Fruit fly (Drosophila melanogaster) whole organism, prepupa: ENCODE data around the gene ebd1.

Source experiments
- CG10631 ChIP-seq: fragments of 200-800 bp; sonication (Bioruptor generic); optimal IDR thresholded peaks from 2 replicates; lab custom pipeline; 2016; ENCODE audit warnings: missing biosample characterization, missing genetic modification characterization
- CG10669 ChIP-seq: fragments of 200-800 bp; sonication (Bioruptor generic); optimal IDR thresholded peaks from 3 replicates; lab custom pipeline; 2018; ENCODE audit warnings: missing biosample characterization, mild to moderate bottlenecking, missing genetic modification characterization, moderate library complexity
- CG11294 ChIP-seq: fragments of 200-800 bp; sonication (Bioruptor generic); IDR thresholded peaks from 2 replicates; pipeline ENCODE4 v1.3.6; 2022; ENCODE audit warnings: missing biosample characterization, missing genetic modification characterization
- CG11902 ChIP-seq: fragments of 200-800 bp; sonication (Bioruptor generic); optimal IDR thresholded peaks from 3 replicates; lab custom pipeline; 2016; ENCODE audit warnings: missing biosample characterization, missing genetic modification characterization
- CG15336 ChIP-seq: fragments of 200-800 bp; sonication (Bioruptor generic); IDR thresholded peaks from 2 replicates; pipeline ENCODE4 v1.3.6; 2022; ENCODE audit warnings: missing biosample characterization, missing genetic modification characterization
- CG16779 ChIP-seq: fragments of 200-800 bp; sonication (Bioruptor generic); optimal IDR thresholded peaks from 3 replicates; lab custom pipeline; 2017; ENCODE audit warnings: missing biosample characterization, mild to moderate bottlenecking, missing genetic modification characterization
- CG3032 ChIP-seq: fragments of 200-800 bp; optimal IDR thresholded peaks from 2 replicates; lab custom pipeline; 2019; ENCODE audit warnings: missing biosample characterization, mild to moderate bottlenecking, missing genetic modification characterization, moderate library complexity
- CG31627 ChIP-seq: fragments of 200-800 bp; sonication (Bioruptor generic); optimal IDR thresholded peaks from 3 replicates; lab custom pipeline; 2016; ENCODE audit warnings: missing biosample characterization, missing genetic modification characterization
- CG32006 ChIP-seq: fragments of 200-800 bp; sonication (Bioruptor generic); optimal IDR thresholded peaks from 3 replicates; lab custom pipeline; 2017; ENCODE audit warnings: missing biosample characterization, mild to moderate bottlenecking, missing genetic modification characterization
- CG4318 ChIP-seq: fragments of 200-800 bp; sonication (Bioruptor generic); optimal IDR thresholded peaks from 3 replicates; lab custom pipeline; 2017; ENCODE audit warnings: missing biosample characterization, mild to moderate bottlenecking, missing genetic modification characterization
- CG6163 ChIP-seq: fragments of 200-800 bp; sonication (Bioruptor generic); IDR thresholded peaks from 3 replicates; pipeline ENCODE4 v1.3.6; 2022; ENCODE audit warnings: missing biosample characterization, missing genetic modification characterization
- CG6276 ChIP-seq: fragments of 200-800 bp; sonication (Bioruptor generic); optimal IDR thresholded peaks from 2 replicates; lab custom pipeline; 2017; ENCODE audit warnings: missing biosample characterization, mild to moderate bottlenecking, missing genetic modification characterization
- CG6792 ChIP-seq: fragments of 200-800 bp; sonication (Bioruptor generic); optimal IDR thresholded peaks from 3 replicates; lab custom pipeline; 2016; ENCODE audit warnings: missing biosample characterization, missing genetic modification characterization
- CG6808 ChIP-seq: fragments of 200-800 bp; sonication (Bioruptor generic); optimal IDR thresholded peaks from 3 replicates; lab custom pipeline; 2017; ENCODE audit warnings: missing biosample characterization, missing genetic modification characterization, mild to moderate bottlenecking, moderate library complexity, missing genetic modification reagents
- CG6854 ChIP-seq: fragments of 200-800 bp; sonication (Bioruptor generic); optimal IDR thresholded peaks from 2 replicates; lab custom pipeline; 2017; ENCODE audit warnings: missing biosample characterization, mild to moderate bottlenecking, missing genetic modification characterization
- CG8119 ChIP-seq: fragments of 200-800 bp; sonication (Bioruptor generic); IDR thresholded peaks from 3 replicates; pipeline ENCODE4 v1.3.6; 2022; ENCODE audit warnings: missing biosample characterization, missing genetic modification characterization
- CG8319 ChIP-seq: fragments of 200-800 bp; sonication (Bioruptor generic); optimal IDR thresholded peaks from 3 replicates; lab custom pipeline; 2016; ENCODE audit warnings: missing biosample characterization, missing genetic modification characterization
- CG8632 ChIP-seq: fragments of 200-800 bp; sonication (Bioruptor generic); optimal IDR thresholded peaks from 3 replicates; lab custom pipeline; 2016; ENCODE audit warnings: missing biosample characterization, missing genetic modification characterization
- Eip75B ChIP-seq: fragments of 200-800 bp; sonication (Bioruptor generic); optimal IDR thresholded peaks from 3 replicates; lab custom pipeline; 2016; ENCODE audit warnings: missing biosample characterization, missing genetic modification characterization
- Eip78C ChIP-seq: fragments of 200-800 bp; sonication (Bioruptor generic); peaks from one replicate; lab custom pipeline; 2016; ENCODE audit warnings: missing biosample characterization, missing genetic modification characterization
- Eip93F ChIP-seq: fragments of 200-800 bp; sonication (Bioruptor generic); optimal IDR thresholded peaks from 2 replicates; lab custom pipeline; 2016; ENCODE audit warnings: missing biosample characterization, mild to moderate bottlenecking, missing genetic modification characterization
- Ets21C ChIP-seq: fragments of 200-800 bp; sonication (Bioruptor generic); optimal IDR thresholded peaks from 3 replicates; lab custom pipeline; 2016; ENCODE audit warnings: missing biosample characterization, missing genetic modification characterization
- Hr38 ChIP-seq: sonication (Bioruptor generic); optimal IDR thresholded peaks from 2 replicates; lab custom pipeline; 2016; ENCODE audit warnings: missing biosample characterization, missing genetic modification characterization
- Lpt ChIP-seq: fragments of 200-800 bp; sonication (Bioruptor generic); optimal IDR thresholded peaks from 3 replicates; lab custom pipeline; 2016; ENCODE audit warnings: missing biosample characterization, missing genetic modification characterization
- Smox ChIP-seq: fragments of 200-800 bp; sonication (Bioruptor generic); optimal IDR thresholded peaks from 3 replicates; lab custom pipeline; 2016; ENCODE audit warnings: missing biosample characterization, missing genetic modification characterization
- Sox14 ChIP-seq: fragments of 200-800 bp; sonication (Bioruptor generic); optimal IDR thresholded peaks from 3 replicates; lab custom pipeline; 2016; ENCODE audit warnings: missing biosample characterization, missing genetic modification characterization
- achi ChIP-seq: fragments of 200-800 bp; sonication (Bioruptor generic); optimal IDR thresholded peaks from 3 replicates; lab custom pipeline; 2016; ENCODE audit warnings: missing biosample characterization, missing genetic modification characterization
- acj6 ChIP-seq: fragments of 200-800 bp; sonication (Bioruptor generic); optimal IDR thresholded peaks from 3 replicates; lab custom pipeline; 2016; ENCODE audit warnings: missing biosample characterization, missing genetic modification characterization
- eg ChIP-seq: fragments of 200-800 bp; sonication (Bioruptor generic); IDR thresholded peaks from 3 replicates; pipeline ENCODE4 v1.3.6; 2022; ENCODE audit warnings: missing biosample characterization, missing genetic modification characterization
- esn ChIP-seq: fragments of 200-800 bp; sonication (Bioruptor generic); optimal IDR thresholded peaks from 2 replicates; lab custom pipeline; 2016; ENCODE audit warnings: missing biosample characterization, mild to moderate bottlenecking, missing genetic modification characterization, moderate library complexity
- fd85E ChIP-seq: fragments of 200-800 bp; sonication (Bioruptor generic); optimal IDR thresholded peaks from 3 replicates; lab custom pipeline; 2016; ENCODE audit warnings: missing biosample characterization, missing genetic modification characterization
- fkh ChIP-seq: fragments of 200-800 bp; sonication (Bioruptor generic); optimal IDR thresholded peaks from 3 replicates; lab custom pipeline; 2017; ENCODE audit warnings: missing biosample characterization, mild to moderate bottlenecking, missing genetic modification characterization, moderate library complexity
- lz ChIP-seq: fragments of 200-800 bp; sonication (Bioruptor generic); optimal IDR thresholded peaks from 3 replicates; lab custom pipeline; 2016; ENCODE audit warnings: missing biosample characterization, missing genetic modification characterization
- net ChIP-seq: fragments of 200-800 bp; sonication (Bioruptor generic); optimal IDR thresholded peaks from 3 replicates; lab custom pipeline; 2016; ENCODE audit warnings: missing biosample characterization, missing genetic modification characterization
- pdm3 ChIP-seq: fragments of 200-800 bp; sonication (Bioruptor generic); optimal IDR thresholded peaks from 3 replicates; lab custom pipeline; 2016; ENCODE audit warnings: missing biosample characterization, missing genetic modification characterization
- salr ChIP-seq, 2 experiments: fragments of 200-800 bp; sonication (Bioruptor generic); optimal IDR thresholded peaks; 3 replicates each; lab custom pipeline; 2016 to 2018; ENCODE audit warnings: missing biosample characterization in 2 of 2, missing genetic modification characterization in 2 of 2, mild to moderate bottlenecking in 1 of 2
- spab ChIP-seq: fragments of 200-800 bp; sonication (Bioruptor generic); optimal IDR thresholded peaks from 2 replicates; lab custom pipeline; 2017; ENCODE audit warnings: missing biosample characterization, mild to moderate bottlenecking, missing genetic modification characterization, missing genetic modification reagents
- ss ChIP-seq, 2 experiments: fragments of 200-800 bp; sonication (Bioruptor generic); optimal IDR thresholded peaks; 2 replicates in 1 of 2; 3 replicates in 1 of 2; lab custom pipeline; 2017 to 2018; ENCODE audit warnings: mild to moderate bottlenecking in 2 of 2, missing biosample characterization in 2 of 2, missing genetic modification characterization in 2 of 2, moderate library complexity in 1 of 2
- svp ChIP-seq: fragments of 200-800 bp; sonication (Bioruptor generic); peaks from one replicate; lab custom pipeline; 2016; ENCODE audit warnings: missing biosample characterization, missing genetic modification characterization
- topi ChIP-seq: fragments of 200-800 bp; sonication (Bioruptor generic); optimal IDR thresholded peaks from 3 replicates; lab custom pipeline; 2016; ENCODE audit warnings: missing biosample characterization, missing genetic modification characterization
- vri ChIP-seq: fragments of 200-800 bp; sonication (Bioruptor generic); optimal IDR thresholded peaks from 3 replicates; lab custom pipeline; 2016; ENCODE audit warnings: missing biosample characterization, mild to moderate bottlenecking, missing genetic modification characterization

Gene ebd1

DNA sequence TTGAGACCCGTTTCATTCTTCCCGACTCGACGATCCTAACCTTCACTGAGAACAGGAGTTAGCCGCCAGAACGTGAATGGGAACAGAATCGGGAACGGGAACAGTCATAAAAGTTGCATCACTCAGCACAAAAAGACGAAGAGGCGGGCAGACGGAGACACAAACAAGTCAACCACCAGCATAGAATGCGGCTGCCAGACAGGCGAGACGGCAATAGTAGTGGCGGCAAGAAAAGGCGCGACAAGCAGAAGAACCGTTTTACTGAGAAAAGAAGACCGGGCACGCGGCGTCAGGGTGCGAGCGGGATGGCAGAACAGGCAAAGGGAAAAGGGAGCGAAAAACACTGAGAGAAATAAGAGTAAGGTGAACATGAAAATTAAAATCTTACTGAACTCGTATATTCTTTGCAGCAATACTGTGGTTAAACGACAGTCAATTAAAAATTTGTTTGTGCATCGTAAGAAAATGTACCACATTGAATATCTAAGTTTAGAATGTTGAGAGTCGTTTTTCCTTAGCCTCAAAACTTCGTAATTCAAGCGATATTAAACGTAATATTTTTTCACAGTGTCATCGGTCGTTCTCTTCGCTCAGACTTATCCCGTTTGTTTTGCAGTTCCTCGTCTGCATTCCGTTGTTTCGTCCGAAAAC lies 44.9 kb downstream of the ebd1 start (continued):
- TF ChIP-seq CG6808 (GFP tag; lab: Kevin White, UChicago) (peak; percentile 92), CG31627 (peak; percentile 95), spab (peak; percentile 89), esn (GFP tag; lab: Kevin White, UChicago) (peak; percentile 97), CG15336 (peak; percentile 87), Hr38 (GFP tag; lab: Kevin White, UChicago) (no peak), CG11294 (GFP tag; lab: Robert Waterston, UW) (peak; percentile 49), CG6854 (GFP tag; lab: Kevin White, UChicago) (peak; percentile 87), Eip93F (GFP tag; lab: Kevin White, UChicago) (peak; percentile 80), pdm3 (GFP tag; lab: Kevin White, UChicago) (peak; percentile 93), Lpt (GFP tag; lab: Kevin White, UChicago) (peak; percentile 92), CG10669 (GFP tag; lab: Kevin White, UChicago) (peak; percentile 91), vri (GFP tag; lab: Kevin White, UChicago) (peak; percentile 94), lz (peak; percentile 95), Eip75B (GFP tag; lab: Kevin White, UChicago) (peak; percentile 93), net (GFP tag; lab: Kevin White, UChicago) (peak; percentile 90), Eip78C (GFP tag; lab: Kevin White, UChicago) (peak; percentile 98), CG11902 (GFP tag; lab: Kevin White, UChicago) (peak; percentile 87), CG4318 (GFP tag; lab: Kevin White, UChicago) (peak; percentile 75), acj6 (GFP tag; lab: Kevin White, UChicago) (peak; percentile 95), Ets21C (GFP tag; lab: Kevin White, UChicago) (peak; percentile 93), CG16779 (tag; lab: Kevin White, UChicago) (peak; percentile 82), CG8319 (GFP tag; lab: Kevin White, UChicago) (peak; percentile 87), CG32006 (peak; percentile 90), ss (GFP tag; optimal IDR thresholded peaks at IDR 0.05; lab: Kevin White, UChicago) (peak; percentile 89 to 91), achi (GFP tag; lab: Kevin White, UChicago) (peak; percentile 92)

DNA sequence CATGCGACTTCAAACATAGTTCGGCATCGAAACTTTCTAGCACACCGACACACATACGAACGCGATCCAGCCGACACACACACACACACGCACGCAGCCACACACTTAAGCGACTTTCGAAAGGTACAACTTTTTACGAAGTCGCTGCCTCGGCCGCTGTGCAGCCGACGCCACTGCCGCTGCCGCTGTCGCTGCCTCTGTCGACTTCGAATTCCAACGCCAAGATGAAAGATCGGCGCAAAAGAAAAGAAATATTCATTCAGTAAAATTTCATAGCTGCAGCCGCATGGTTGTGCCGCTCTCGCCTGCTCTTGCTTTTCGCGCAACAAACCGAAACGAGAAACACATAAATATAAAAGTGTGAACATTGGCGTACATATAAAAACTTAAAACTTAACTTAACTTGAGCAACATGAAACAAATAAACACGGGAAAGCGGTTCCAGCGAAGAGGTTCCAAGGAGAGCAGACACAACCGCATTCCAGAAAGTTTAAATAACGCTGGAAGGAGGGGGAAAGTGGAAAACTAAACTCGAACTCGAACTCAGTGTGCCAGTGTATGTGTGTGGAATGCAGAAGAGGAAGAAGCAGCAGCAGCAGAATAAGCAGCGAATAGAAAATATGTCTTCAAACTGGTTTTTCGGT lies 45.8 kb downstream of the ebd1 start:
- TF ChIP-seq CG6276 (GFP tag; lab: Kevin White, UChicago), result peak; percentile 18
- TF ChIP-seq acj6 (GFP tag; lab: Kevin White, UChicago), result no peak
- TF ChIP-seq Eip78C (GFP tag; lab: Kevin White, UChicago), result peak; percentile 41
- TF ChIP-seq svp (GFP tag; lab: Kevin White, UChicago), result peak; percentile 39

- TF ChIP-seq CG15336, result 0 out of 2 replicates have a peak, but pooled peaks have one; percentile 29
- no peak for TF ChIP-seq CG11294 (GFP tag; lab: Robert Waterston, UW)
- peak; percentile 8 for TF ChIP-seq Smox (GFP tag; lab: Kevin White, UChicago)
- peak; percentile 31 for TF ChIP-seq topi
- peak; percentile 52; the same call in 2 of the 3 replicates for TF ChIP-seq CG8119 (GFP tag; lab: Robert Waterston, UW)
- no peak for TF ChIP-seq fd85E (GFP tag; lab: Kevin White, UChicago)
- peak; percentile 37 for TF ChIP-seq CG6854 (GFP tag; lab: Kevin White, UChicago)
- TF ChIP-seq fkh (GFP tag; lab: Kevin White, UChicago), result peak; percentile 41
- TF ChIP-seq salr (GFP tag; optimal IDR thresholded peaks at IDR 0.05; lab: Kevin White, UChicago), result no peak
- TF ChIP-seq CG32006, result peak; percentile 22
- no peak for TF ChIP-seq Sox14 (GFP tag; lab: Kevin White, UChicago)
- TF ChIP-seq Eip93F (GFP tag; lab: Kevin White, UChicago), result no peak
- peak; percentile 31 for TF ChIP-seq CG6276 (GFP tag; lab: Kevin White, UChicago)
- TF ChIP-seq achi (GFP tag; lab: Kevin White, UChicago), result no peak
- TF ChIP-seq CG11902 (GFP tag; lab: Kevin White, UChicago), result no peak
- no peak for TF ChIP-seq CG10631
- no peak for TF ChIP-seq CG8632 (GFP tag; lab: Kevin White, UChicago)
- TF ChIP-seq CG6792 (GFP tag; lab: Kevin White, UChicago), result no peak
- TF ChIP-seq svp (GFP tag; lab: Kevin White, UChicago), result peak; percentile 78
- no peak for TF ChIP-seq net (GFP tag; lab: Kevin White, UChicago)
- no peak for TF ChIP-seq CG3032 (tag; lab: Kevin White, UChicago)
- TF ChIP-seq eg (GFP tag; lab: Robert Waterston, UW), result peak; percentile 61; the same call in 1 of the 3 replicates
- peak; percentile 20; the same call in 1 of the 3 replicates for TF ChIP-seq CG6163 (GFP tag; lab: Robert Waterston, UW)
- TF ChIP-seq vri (GFP tag; lab: Kevin White, UChicago), result peak; percentile 39
- peak; percentile 55 for TF ChIP-seq Eip78C (GFP tag; lab: Kevin White, UChicago)
Observed at dm6 chr3L:638757-639353, 46.5 kb downstream of the ebd1 start.
